Fruit fly (Drosophila melanogaster): ENCODE measurements around the gene CG31041.

DNA sequence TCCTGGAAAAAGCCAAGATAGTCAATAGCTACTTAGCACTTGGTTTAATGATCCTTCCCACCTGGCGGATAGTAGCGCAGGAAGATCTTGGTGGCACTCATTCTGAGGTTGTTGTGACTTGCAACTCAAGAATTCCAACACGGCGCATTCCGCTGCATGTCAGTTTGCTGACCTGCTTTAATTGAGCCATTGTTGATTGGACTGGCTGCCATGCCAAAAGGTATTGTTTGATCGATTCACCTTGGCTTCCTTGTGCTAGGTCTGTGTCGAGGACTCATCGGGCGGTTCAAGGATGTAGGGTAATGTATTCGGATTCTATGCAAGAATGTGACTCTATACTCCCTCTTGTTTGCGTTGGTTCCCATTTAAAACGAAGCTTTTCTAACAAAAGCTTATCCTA, 10.1 kb upstream of the CG31041 start, which contains the start of gene CG7568:
- TF ChIP-seq ey (GFP tag; optimal IDR thresholded peaks at IDR 0.05) (no peak), lola (GFP tag; optimal IDR thresholded peaks at IDR 0.05) (no peak), br (GFP tag; optimal IDR thresholded peaks at IDR 0.05) (no peak), psq (GFP tag; optimal IDR thresholded peaks at IDR 0.05) (no peak), Hr83 (GFP tag; optimal IDR thresholded peaks at IDR 0.05; ENCODE audit: poor library complexity, severe bottlenecking) (no peak)

Data from whole organism, wandering third instar larva.